Worm (Caenorhabditis elegans): ENCODE measurements around the gene C25D7.5.

DNA sequence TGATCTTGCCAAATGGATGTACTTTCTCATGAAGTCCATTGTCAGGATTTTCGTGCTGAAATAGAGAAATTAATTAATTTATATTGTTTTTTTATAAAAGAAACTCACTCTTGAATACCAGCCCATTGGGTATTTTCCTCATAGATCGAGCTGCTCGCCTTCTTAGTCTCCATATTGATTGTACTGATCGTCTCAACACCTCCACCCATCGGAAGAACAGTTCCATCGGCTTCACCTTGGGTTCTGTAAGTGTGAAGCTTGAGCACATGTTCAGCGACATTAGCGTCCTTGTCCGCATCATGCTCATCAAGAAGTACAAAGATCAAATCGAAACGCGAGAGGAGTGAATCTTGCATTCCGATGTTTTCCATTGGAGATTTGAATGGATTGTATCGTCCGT is 5.3 kb downstream of the C25D7.5 start:
- TF ChIP-seq lsy-2 (tag; optimal IDR thresholded peaks at IDR 0.05) (no peak), mep-1 (tag; optimal IDR thresholded peaks at IDR 0.05) (no peak), xbp-1 (tag; optimal IDR thresholded peaks at IDR 0.05) (no peak), egl-13 (tag; optimal IDR thresholded peaks at IDR 0.05) (no peak), pqm-1 (tag; optimal IDR thresholded peaks at IDR 0.05) (no peak), tbx-2 (tag; optimal IDR thresholded peaks at IDR 0.05) (no peak), Y116A8C.19 (tag; optimal IDR thresholded peaks at IDR 0.05; ENCODE audit: borderline replicate concordance) (no peak), skn-1 (tag; optimal IDR thresholded peaks at IDR 0.05) (no peak)

Data from whole organism, L1 larva.